Fruit fly (Drosophila melanogaster): Measurements from ENCODE around the gene Rcc1.
A peak's percentile ranks its signal among the peaks of the same experiment; 100 is the strongest.

Rcc1 gene

DNA sequence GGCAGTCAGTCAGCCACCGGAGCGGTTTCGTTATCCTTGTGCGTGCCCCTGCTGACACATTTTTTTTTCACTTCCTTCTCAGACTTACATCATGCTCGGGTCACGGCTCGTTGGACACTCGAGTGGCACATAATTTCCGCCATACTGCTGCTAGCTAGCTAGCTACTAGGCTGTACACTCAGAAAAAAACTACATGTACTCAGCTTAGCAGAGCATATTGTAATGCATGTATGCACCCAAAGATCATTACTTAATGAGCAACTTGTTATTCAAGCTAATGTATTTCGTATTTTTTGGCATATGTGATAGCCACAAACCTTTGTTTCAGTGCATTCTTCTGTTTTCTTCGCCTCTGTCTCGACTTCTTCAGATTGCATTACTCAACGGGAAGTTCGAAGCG lies 31.8 kb upstream of the Rcc1 start (continued):
- TF ChIP-seq Pdp1 (GFP tag; optimal IDR thresholded peaks at IDR 0.05) (no peak), org-1 (GFP tag; optimal IDR thresholded peaks at IDR 0.05) (no peak), sens (GFP tag) (peak; percentile 82), Asciz (GFP tag; optimal IDR thresholded peaks at IDR 0.05) (no peak), sim (GFP tag; IDR thresholded peaks at IDR 0.05) (no peak), YL-1 (GFP tag; optimal IDR thresholded peaks at IDR 0.05) (no peak), chn (GFP tag; optimal IDR thresholded peaks at IDR 0.05) (peak; percentile 20), p53 (GFP tag; optimal IDR thresholded peaks at IDR 0.05) (no peak), MBD-R2 (GFP tag; IDR thresholded peaks at IDR 0.05) (no peak), CG10543 (GFP tag; optimal IDR thresholded peaks at IDR 0.05) (no peak), H2.0 (GFP tag; IDR thresholded peaks at IDR 0.05) (no peak), dati (GFP tag; IDR thresholded peaks at IDR 0.05) (no peak), ap (GFP tag; IDR thresholded peaks at IDR 0.05) (no peak)

DNA sequence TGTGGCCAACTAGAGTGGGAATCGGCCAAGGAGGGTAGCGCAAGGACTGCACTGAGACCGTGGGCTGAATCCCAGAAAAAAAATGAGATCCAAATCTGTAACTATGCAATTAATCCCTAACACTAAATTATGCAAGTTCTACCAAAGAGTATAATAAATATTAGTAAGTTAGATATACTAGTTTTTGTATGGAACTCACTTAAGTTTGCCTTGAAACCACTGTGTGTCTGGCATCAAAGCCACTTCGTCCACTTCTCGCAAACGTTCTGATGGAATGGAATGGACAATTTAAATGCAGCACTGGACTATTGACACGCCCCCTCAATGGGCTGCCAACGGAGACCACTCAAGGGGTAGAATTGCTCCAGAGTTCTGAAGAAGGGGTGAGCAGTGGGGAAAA lies 25.5 kb upstream of the Rcc1 start:
- peak; percentile 35 for TF ChIP-seq sens (GFP tag)
- TF ChIP-seq Ets65A (GFP tag), result peak; percentile 33
- TF ChIP-seq CG11723 (GFP tag; optimal IDR thresholded peaks at IDR 0.05), result no peak

- TF ChIP-seq CG33213 (GFP tag; optimal IDR thresholded peaks at IDR 0.05), result no peak
- no peak for TF ChIP-seq dmrt11E (tag; optimal IDR thresholded peaks at IDR 0.05)
- TF ChIP-seq gcm2 (GFP tag; optimal IDR thresholded peaks at IDR 0.05), result no peak
- no peak for TF ChIP-seq Tbp (GFP tag; optimal IDR thresholded peaks at IDR 0.05)
- TF ChIP-seq chm (GFP tag; IDR thresholded peaks at IDR 0.05), result no peak
- no peak for TF ChIP-seq Ptx1 (GFP tag; IDR thresholded peaks at IDR 0.05)
- no peak for TF ChIP-seq repo (GFP tag; optimal IDR thresholded peaks at IDR 0.05)
- TF ChIP-seq cad (GFP tag; optimal IDR thresholded peaks at IDR 0.05), result no peak
- no peak for TF ChIP-seq bab2 (GFP tag; optimal IDR thresholded peaks at IDR 0.05)
- TF ChIP-seq Stat92E (GFP tag; optimal IDR thresholded peaks at IDR 0.05), result no peak
- TF ChIP-seq CG31224 (GFP tag; IDR thresholded peaks at IDR 0.05), result no peak
- TF ChIP-seq CG18764 (GFP tag; optimal IDR thresholded peaks at IDR 0.05), result no peak
- no peak for TF ChIP-seq CG17829 (tag; optimal IDR thresholded peaks at IDR 0.05)
- peak in 1 of 2 experiments; percentile 20 for TF ChIP-seq tll (GFP tag; optimal IDR thresholded peaks at IDR 0.05)
- no peak for TF ChIP-seq CG4854 (GFP tag; optimal IDR thresholded peaks at IDR 0.05)
- TF ChIP-seq dmrt99B (tag; optimal IDR thresholded peaks at IDR 0.05), result no peak
- TF ChIP-seq onecut (GFP tag; IDR thresholded peaks at IDR 0.05), result 0 out of 2 replicates have a peak, but pooled peaks have one; percentile 6
- no peak for TF ChIP-seq Ravus (GFP tag; IDR thresholded peaks at IDR 0.05)
- TF ChIP-seq Rx (GFP tag; IDR thresholded peaks at IDR 0.05), result no peak
- no peak for TF ChIP-seq otp (GFP tag; IDR thresholded peaks at IDR 0.05)
- no peak for TF ChIP-seq br (optimal IDR thresholded peaks at IDR 0.05)
- TF ChIP-seq hb (GFP tag; IDR thresholded peaks at IDR 0.05; ENCODE audit: partially characterized antibody), result no peak
- TF ChIP-seq mirr (GFP tag; optimal IDR thresholded peaks at IDR 0.05), result no peak
- TF ChIP-seq CTCF (GFP tag; optimal IDR thresholded peaks at IDR 0.05), result peak; percentile 73
- TF ChIP-seq Max (GFP tag; optimal IDR thresholded peaks at IDR 0.05), result no peak
- no peak for TF ChIP-seq CG4730 (GFP tag; IDR thresholded peaks at IDR 0.05)
- TF ChIP-seq Hr3 (GFP tag; optimal IDR thresholded peaks at IDR 0.05), result no peak
- no peak for TF ChIP-seq peb (GFP tag; IDR thresholded peaks at IDR 0.05)
- no peak for TF ChIP-seq grau (tag; optimal IDR thresholded peaks at IDR 0.05)
- no peak for TF ChIP-seq MBD-R2 (GFP tag; IDR thresholded peaks at IDR 0.05)
- TF ChIP-seq esg (GFP tag; conservative IDR thresholded peaks at IDR 0.05), result no peak
- TF ChIP-seq sens (GFP tag), result peak; percentile 32
- peak; percentile 61 for TF ChIP-seq Ets65A (GFP tag)
- TF ChIP-seq CG7271 (tag; optimal IDR thresholded peaks at IDR 0.05), result no peak
- TF ChIP-seq CG30020 (tag; optimal IDR thresholded peaks at IDR 0.05), result no peak
- no peak for TF ChIP-seq CG12104 (GFP tag; optimal IDR thresholded peaks at IDR 0.05)
- TF ChIP-seq row (GFP tag; IDR thresholded peaks at IDR 0.05), result no peak
- TF ChIP-seq CG12155 (GFP tag; optimal IDR thresholded peaks at IDR 0.05), result no peak
- TF ChIP-seq CG11247 (GFP tag; IDR thresholded peaks at IDR 0.05), result no peak
These were observed 24.6 kb upstream of the Rcc1 start for dm6 chr3L:5957163-5957562.

Data from whole organism, embryonic.